Worm (Caenorhabditis elegans): ENCODE measurements around the gene Y49F6C.2.

Y49F6C.2 gene

ce11 chrII:3338556-3338955, 39.8 kb upstream of the Y49F6C.2 start, which contains the start of gene F14D2.7:
TSS of gene F14D2.7 (minus strand) at chrII:3338656.
- TF ChIP-seq snpc-3.4 (tag; optimal IDR thresholded peaks at IDR 0.05) (no peak), xnd-1 (tag; optimal IDR thresholded peaks at IDR 0.05) (no peak), F39B2.1 (GFP tag; IDR thresholded peaks at IDR 0.05) (no peak), attf-6 (GFP tag; IDR thresholded peaks at IDR 0.05) (no peak), dox-1 (GFP tag; IDR thresholded peaks at IDR 0.05) (no peak), F33H1.4 (GFP tag; IDR thresholded peaks at IDR 0.05) (no peak), him-1 (tag; optimal IDR thresholded peaks at IDR 0.05) (no peak), ztf-25 (GFP tag; IDR thresholded peaks at IDR 0.05) (no peak), let-526 (GFP tag; IDR thresholded peaks at IDR 0.05) (no peak), ceh-40 (GFP tag; IDR thresholded peaks at IDR 0.05) (no peak), ceh-91 (GFP tag; IDR thresholded peaks at IDR 0.05) (no peak), madf-10 (tag; optimal IDR thresholded peaks at IDR 0.05) (no peak), cebp-1 (GFP tag; IDR thresholded peaks at IDR 0.05) (no peak), cebp-1 (tag; optimal IDR thresholded peaks at IDR 0.05) (no peak), B0019.2 (GFP tag; conservative IDR thresholded peaks at IDR 0.05) (no peak), madf-8 (GFP tag; conservative IDR thresholded peaks at IDR 0.05) (no peak), snpc-1.3 (tag; optimal IDR thresholded peaks at IDR 0.05; ENCODE audit: insufficient read depth) (no peak), ceh-100 (GFP tag; IDR thresholded peaks at IDR 0.05) (no peak), madf-6 (GFP tag; IDR thresholded peaks at IDR 0.05) (no peak), Y56A3A.18 (GFP tag; IDR thresholded peaks at IDR 0.05) (no peak), F22D6.2 (tag; optimal IDR thresholded peaks at IDR 0.05) (no peak)

ce11 chrII:3340251-3340650, 38.1 kb upstream of the Y49F6C.2 start, which contains the start of gene F14D2.5:
TSS of gene F14D2.5 (plus strand) at chrII:3340551.
- TF ChIP-seq let-607 (tag; optimal IDR thresholded peaks at IDR 0.05), result no peak
- TF ChIP-seq efl-1 (GFP tag; optimal IDR thresholded peaks at IDR 0.05), result no peak
- no peak for TF ChIP-seq ztf-6 (GFP tag; IDR thresholded peaks at IDR 0.05)
- no peak for TF ChIP-seq lin-54 (GFP tag; optimal IDR thresholded peaks at IDR 0.05)
- no peak for TF ChIP-seq athp-1 (tag; optimal IDR thresholded peaks at IDR 0.05)
- TF ChIP-seq ztf-26 (tag; optimal IDR thresholded peaks at IDR 0.05), result no peak
- TF ChIP-seq cebp-2 (GFP tag; IDR thresholded peaks at IDR 0.05), result no peak
- TF ChIP-seq tbx-9 (tag; optimal IDR thresholded peaks at IDR 0.05; ENCODE audit: borderline replicate concordance), result no peak
- no peak for TF ChIP-seq madf-6 (GFP tag; IDR thresholded peaks at IDR 0.05)
- TF ChIP-seq sdz-38 (tag; optimal IDR thresholded peaks at IDR 0.05), result no peak
- TF ChIP-seq unc-130 (GFP tag; optimal IDR thresholded peaks at IDR 0.05), result no peak
- no peak for TF ChIP-seq madf-3 (GFP tag; IDR thresholded peaks at IDR 0.05)
- no peak for TF ChIP-seq hmg-20 (GFP tag; IDR thresholded peaks at IDR 0.05)
- no peak for TF ChIP-seq somi-1 (GFP tag; optimal IDR thresholded peaks at IDR 0.05)
- no peak for TF ChIP-seq mel-28 (tag; optimal IDR thresholded peaks at IDR 0.05; ENCODE audit: borderline replicate concordance)
- no peak for TF ChIP-seq ztf-25 (GFP tag; IDR thresholded peaks at IDR 0.05)
- no peak for TF ChIP-seq hrde-1 (tag; optimal IDR thresholded peaks at IDR 0.05; ENCODE audit: borderline replicate concordance)
- no peak for TF ChIP-seq tbp1 (GFP tag; optimal IDR thresholded peaks at IDR 0.05)
- no peak for TF ChIP-seq ztf-22 (GFP tag; optimal IDR thresholded peaks at IDR 0.05)

ce11 chrII:3340818-3341217, 37.6 kb upstream of the Y49F6C.2 start:
- peak; percentile 73 for TF ChIP-seq egrh-3 (GFP tag; IDR thresholded peaks at IDR 0.05)
- no peak for TF ChIP-seq madf-3 (GFP tag; IDR thresholded peaks at IDR 0.05)
- no peak for TF ChIP-seq F57A8.1 (GFP tag; optimal IDR thresholded peaks at IDR 0.05)
- 0 out of 2 replicates have a peak, but pooled peaks have one; percentile 18 for TF ChIP-seq Y95B8A.8 (GFP tag; IDR thresholded peaks at IDR 0.05)
- peak; percentile 72 for TF ChIP-seq zfh-2 (GFP tag; conservative IDR thresholded peaks at IDR 0.05)

Measured in whole organism, young adult.